Fruit fly (Drosophila melanogaster): ENCODE results near the gene dmt.

Gene dmt

dm6 chr3R:9725121-9725956 is 14.4 kb downstream of the dmt start, which contains the start of gene hyd (continued):
- TF ChIP-seq hkb (optimal IDR thresholded peaks at IDR 0.05) (no peak), hkb (GFP tag; IDR thresholded peaks at IDR 0.05) (peak; percentile 6; the same call in 1 of the 2 replicates), D (optimal IDR thresholded peaks at IDR 0.05) (no peak), D (GFP tag; optimal IDR thresholded peaks at IDR 0.05) (no peak), bcd (GFP tag; optimal IDR thresholded peaks at IDR 0.05) (no peak), Xbp1 (GFP tag; optimal IDR thresholded peaks at IDR 0.05) (peak; percentile 15), lov (optimal IDR thresholded peaks at IDR 0.05) (no peak), lov (GFP tag; IDR thresholded peaks at IDR 0.05) (no peak), CG33557 (GFP tag; optimal IDR thresholded peaks at IDR 0.05) (no peak), CG12299 (tag; optimal IDR thresholded peaks at IDR 0.05) (no peak), Drgx (GFP tag; IDR thresholded peaks at IDR 0.05) (no peak), Stat92E (GFP tag; optimal IDR thresholded peaks at IDR 0.05) (no peak), CG7556 (GFP tag; optimal IDR thresholded peaks at IDR 0.05) (no peak), fd96Cb (tag; optimal IDR thresholded peaks at IDR 0.05) (no peak), Xrp1 (GFP tag; IDR thresholded peaks at IDR 0.05) (no peak), CG14441 (GFP tag; IDR thresholded peaks at IDR 0.05) (no peak), Camta (GFP tag; optimal IDR thresholded peaks at IDR 0.05) (no peak), CG16863 (GFP tag; optimal IDR thresholded peaks at IDR 0.05) (peak; percentile 24), ftz-f1 (GFP tag; optimal IDR thresholded peaks at IDR 0.05) (no peak), Sox100B (GFP tag; optimal IDR thresholded peaks at IDR 0.05) (no peak), sob (GFP tag; IDR thresholded peaks at IDR 0.05) (no peak), trh (GFP tag; optimal IDR thresholded peaks at IDR 0.05) (no peak), gce (GFP tag; IDR thresholded peaks at IDR 0.05) (no peak), CG33213 (GFP tag; optimal IDR thresholded peaks at IDR 0.05) (no peak), CG13296 (GFP tag; optimal IDR thresholded peaks at IDR 0.05) (no peak), Oaz (GFP tag; IDR thresholded peaks at IDR 0.05) (no peak), CG3407 (GFP tag; optimal IDR thresholded peaks at IDR 0.05) (no peak), slp2 (GFP tag; optimal IDR thresholded peaks at IDR 0.05) (no peak), vnd (GFP tag; IDR thresholded peaks at IDR 0.05; ENCODE audit: partially characterized antibody) (peak; percentile 67; the same call in 2 of the 3 replicates), slou (GFP tag; optimal IDR thresholded peaks at IDR 0.05) (no peak), wdn (GFP tag; IDR thresholded peaks at IDR 0.05) (no peak), dpn (GFP tag; optimal IDR thresholded peaks at IDR 0.05) (no peak), org-1 (GFP tag; optimal IDR thresholded peaks at IDR 0.05) (no peak), ara (GFP tag; IDR thresholded peaks at IDR 0.05) (no peak), chm (GFP tag; IDR thresholded peaks at IDR 0.05) (no peak), CG4854 (GFP tag; optimal IDR thresholded peaks at IDR 0.05) (no peak), HmgD (GFP tag; optimal IDR thresholded peaks at IDR 0.05) (no peak), NK7.1 (GFP tag; optimal IDR thresholded peaks at IDR 0.05) (no peak), CG12219 (GFP tag; optimal IDR thresholded peaks at IDR 0.05) (no peak), H15 (GFP tag; IDR thresholded peaks at IDR 0.05) (no peak), fd64A (GFP tag; optimal IDR thresholded peaks at IDR 0.05) (no peak), CG15696 (tag; optimal IDR thresholded peaks at IDR 0.05) (no peak), CG17802 (tag; optimal IDR thresholded peaks at IDR 0.05) (no peak), stc (GFP tag; IDR thresholded peaks at IDR 0.05) (no peak), CG13894 (tag; optimal IDR thresholded peaks at IDR 0.05) (no peak), aop (GFP tag; IDR thresholded peaks at IDR 0.05) (no peak), Deaf1 (tag; optimal IDR thresholded peaks at IDR 0.05) (no peak), grau (tag; optimal IDR thresholded peaks at IDR 0.05) (no peak), grn (GFP tag; optimal IDR thresholded peaks at IDR 0.05) (no peak), CTCF (GFP tag; optimal IDR thresholded peaks at IDR 0.05) (peak; percentile 34), CG4282 (GFP tag; optimal IDR thresholded peaks at IDR 0.05) (no peak), CG9609 (GFP tag; optimal IDR thresholded peaks at IDR 0.05) (no peak)
